Fruit fly (Drosophila melanogaster) whole organism, embryonic: Measurements from ENCODE around the gene numb.

Experiments
- Abd-B ChIP-seq: fragments of 200-800 bp; sonication (Bioruptor generic); optimal IDR thresholded peaks from 2 replicates; lab custom pipeline; 2018; ENCODE audit warnings: missing biosample characterization, mild to moderate bottlenecking, missing genetic modification characterization, moderate library complexity
- Antp ChIP-seq: fragments of 200-800 bp; sonication (Bioruptor generic); optimal IDR thresholded peaks from 3 replicates; lab custom pipeline; 2016; ENCODE audit warnings: missing biosample characterization, missing genetic modification characterization
- Blimp-1 ChIP-seq: fragments of 200-800 bp; sonication (Bioruptor generic); optimal IDR thresholded peaks from 3 replicates; lab custom pipeline; 2018; ENCODE audit warnings: missing biosample characterization, missing genetic modification characterization, mild to moderate bottlenecking, moderate library complexity, missing genetic modification reagents
- CG12071 ChIP-seq: fragments of 200-800 bp; sonication (Bioruptor generic); optimal IDR thresholded peaks from 3 replicates; lab custom pipeline; 2018; ENCODE audit warnings: missing biosample characterization, mild to moderate bottlenecking, missing genetic modification characterization
- CG12744 ChIP-seq: fragments of 200-800 bp; sonication (Bioruptor generic); optimal IDR thresholded peaks from 2 replicates; lab custom pipeline; 2016; ENCODE audit warnings: missing biosample characterization, missing genetic modification characterization
- CG13775 ChIP-seq: fragments of 200-800 bp; sonication (Bioruptor generic); optimal IDR thresholded peaks from 3 replicates; lab custom pipeline; 2017; ENCODE audit warnings: missing biosample characterization, mild to moderate bottlenecking, missing genetic modification characterization
- CG14710 ChIP-seq: fragments of 200-800 bp; sonication (Bioruptor generic); optimal IDR thresholded peaks from 3 replicates; lab custom pipeline; 2019; ENCODE audit warnings: missing biosample characterization, mild to moderate bottlenecking, missing genetic modification characterization, moderate library complexity
- CG14860 ChIP-seq: fragments of 200-800 bp; sonication (Bioruptor generic); IDR thresholded peaks from 3 replicates; pipeline ENCODE4 v1.3.6; 2022; ENCODE audit warnings: missing biosample characterization, missing genetic modification characterization; ENCODE audit not compliant: partially characterized antibody
- CG15479 ChIP-seq: fragments of 200-800 bp; sonication (Bioruptor generic); optimal IDR thresholded peaks from 3 replicates; lab custom pipeline; 2019; ENCODE audit warnings: missing biosample characterization, mild to moderate bottlenecking, missing genetic modification characterization, moderate library complexity
- CG15696 ChIP-seq: fragments of 200-800 bp; sonication (Bioruptor generic); optimal IDR thresholded peaks from 2 replicates; lab custom pipeline; 2019; ENCODE audit warnings: missing biosample characterization, mild to moderate bottlenecking, missing genetic modification characterization, moderate library complexity
- CG17612 ChIP-seq: fragments of 200-800 bp; sonication (Bioruptor generic); IDR thresholded peaks from 2 replicates; pipeline ENCODE4 v1.3.6; 2022; ENCODE audit warnings: missing biosample characterization, missing genetic modification characterization
- CG1792 ChIP-seq: fragments of 200-800 bp; sonication (Bioruptor generic); optimal IDR thresholded peaks from 2 replicates; lab custom pipeline; 2016; ENCODE audit warnings: missing biosample characterization, missing genetic modification characterization
- CG18619 ChIP-seq: fragments of 200-800 bp; sonication (Bioruptor generic); optimal IDR thresholded peaks from 3 replicates; lab custom pipeline; 2017; ENCODE audit warnings: missing biosample characterization, mild to moderate bottlenecking, missing genetic modification characterization
- CG30403 ChIP-seq: fragments of 200-800 bp; sonication (Bioruptor generic); optimal IDR thresholded peaks from 3 replicates; lab custom pipeline; 2016; ENCODE audit warnings: missing biosample characterization, missing genetic modification characterization
- CG5180 ChIP-seq: fragments of 200-800 bp; sonication (Bioruptor generic); optimal IDR thresholded peaks from 3 replicates; lab custom pipeline; 2017; ENCODE audit warnings: missing biosample characterization, missing genetic modification characterization, mild to moderate bottlenecking, moderate library complexity, missing genetic modification reagents
- CG5953 ChIP-seq: fragments of 200-800 bp; sonication (Bioruptor generic); IDR thresholded peaks from 2 replicates; pipeline ENCODE4 v1.3.6; 2022; ENCODE audit warnings: missing biosample characterization, missing genetic modification characterization
- CG6175 ChIP-seq: fragments of 200-800 bp; sonication (Bioruptor generic); IDR thresholded peaks from 3 replicates; pipeline ENCODE4 v1.3.6; 2022; ENCODE audit warnings: missing biosample characterization, missing genetic modification characterization
- CG6854 ChIP-seq: fragments of 200-800 bp; sonication (Bioruptor generic); optimal IDR thresholded peaks from 3 replicates; lab custom pipeline; 2017; ENCODE audit warnings: missing biosample characterization, mild to moderate bottlenecking, missing genetic modification characterization
- CG9817 ChIP-seq: fragments of 200-800 bp; sonication (Bioruptor generic); optimal IDR thresholded peaks from 2 replicates; lab custom pipeline; 2018; ENCODE audit warnings: missing biosample characterization, mild to moderate bottlenecking, missing genetic modification characterization, moderate library complexity
- CG9932 ChIP-seq: fragments of 200-800 bp; sonication (Bioruptor generic); IDR thresholded peaks from 2 replicates; pipeline ENCODE4 v1.3.6; 2022; ENCODE audit warnings: missing biosample characterization, missing genetic modification characterization
- CrebB ChIP-seq: fragments of 200-800 bp; sonication (Bioruptor generic); optimal IDR thresholded peaks from 3 replicates; lab custom pipeline; 2018; ENCODE audit warnings: missing biosample characterization, mild to moderate bottlenecking, missing genetic modification characterization
- Deaf1 ChIP-seq: fragments of 200-800 bp; optimal IDR thresholded peaks from 3 replicates; lab custom pipeline; 2019; ENCODE audit warnings: missing biosample characterization, mild to moderate bottlenecking, missing genetic modification characterization, moderate library complexity
- Dip3 ChIP-seq: fragments of 200-800 bp; sonication (Bioruptor generic); optimal IDR thresholded peaks from 3 replicates; lab custom pipeline; 2016; ENCODE audit warnings: missing biosample characterization, missing genetic modification characterization
- Drgx ChIP-seq: fragments of 200-800 bp; sonication (Bioruptor generic); IDR thresholded peaks from 2 replicates; pipeline ENCODE4 v1.3.6; 2022; ENCODE audit warnings: missing biosample characterization, missing genetic modification characterization
- ERR ChIP-seq: fragments of 200-800 bp; sonication (Bioruptor generic); optimal IDR thresholded peaks from 2 replicates; lab custom pipeline; 2016; ENCODE audit warnings: missing biosample characterization, missing genetic modification characterization
- Eip74EF ChIP-seq, 2 experiments: fragments of 200-800 bp in 1 of 2; fragments of >200 bp in 1 of 2; sonication (Bioruptor generic) in 1 of 2; optimal IDR thresholded peaks; 2 replicates each; lab custom pipeline; 2017 to 2019; ENCODE audit warnings: missing biosample characterization in 2 of 2, missing genetic modification characterization in 2 of 2, mild to moderate bottlenecking in 1 of 2, moderate library complexity in 1 of 2
- HHEX ChIP-seq: fragments of 200-800 bp; sonication (Bioruptor generic); optimal IDR thresholded peaks from 3 replicates; lab custom pipeline; 2017; ENCODE audit warnings: missing biosample characterization, mild to moderate bottlenecking, missing genetic modification characterization, missing genetic modification reagents
- Hey ChIP-seq: fragments of 200-800 bp; sonication (Bioruptor generic); optimal IDR thresholded peaks from 3 replicates; lab custom pipeline; 2018; ENCODE audit warnings: missing biosample characterization, mild to moderate bottlenecking, missing genetic modification characterization
- Hmr ChIP-seq: fragments of 200-800 bp; sonication (Bioruptor generic); optimal IDR thresholded peaks from 3 replicates; lab custom pipeline; 2017; ENCODE audit warnings: mild to moderate bottlenecking, missing biosample characterization, missing genetic modification reagents, missing genetic modification characterization
- Ptx1 ChIP-seq: fragments of 200-800 bp; sonication (Bioruptor generic); IDR thresholded peaks from 2 replicates; pipeline ENCODE4 v1.3.6; 2022; ENCODE audit warnings: missing biosample characterization, missing genetic modification characterization
- Tbp ChIP-seq: fragments of >200 bp; optimal IDR thresholded peaks from 2 replicates; lab custom pipeline; 2018; ENCODE audit warnings: missing biosample characterization, missing genetic modification characterization
- Usf ChIP-seq: fragments of 200-800 bp; sonication (Bioruptor generic); optimal IDR thresholded peaks from 2 replicates; lab custom pipeline; 2017; ENCODE audit warnings: missing genotype, missing biosample characterization, missing genetic modification characterization
- ac ChIP-seq: fragments of 200-800 bp; sonication (Bioruptor generic); optimal IDR thresholded peaks from 3 replicates; lab custom pipeline; 2017; ENCODE audit warnings: missing biosample characterization, mild to moderate bottlenecking, missing genetic modification characterization
- ara ChIP-seq: fragments of 200-800 bp; sonication (Bioruptor generic); IDR thresholded peaks from 2 replicates; pipeline ENCODE4 v1.3.6; 2022; ENCODE audit warnings: missing biosample characterization, missing genetic modification characterization
- az2 ChIP-seq: fragments of 200-800 bp; sonication (Bioruptor generic); optimal IDR thresholded peaks from 3 replicates; lab custom pipeline; 2016; ENCODE audit warnings: missing biosample characterization, missing genetic modification characterization
- bsh ChIP-seq, 2 experiments: fragments of 200-800 bp; sonication (Bioruptor generic); optimal IDR thresholded peaks; 2 replicates each; lab custom pipeline; 2017 to 2018; ENCODE audit warnings: mild to moderate bottlenecking in 2 of 2, missing biosample characterization in 2 of 2, missing genetic modification characterization in 2 of 2, moderate library complexity in 1 of 2
- cwo ChIP-seq: fragments of 200-800 bp; sonication (Bioruptor generic); optimal IDR thresholded peaks from 3 replicates; lab custom pipeline; 2017; ENCODE audit warnings: missing biosample characterization, missing genetic modification characterization, mild to moderate bottlenecking, moderate library complexity, missing genetic modification reagents
- dimm ChIP-seq: fragments of 200-800 bp; sonication (Bioruptor generic); IDR thresholded peaks from 2 replicates; pipeline ENCODE4 v1.3.6; 2022; ENCODE audit warnings: missing biosample characterization, missing genetic modification characterization
- esg ChIP-seq: fragments of 200-800 bp; sonication (Bioruptor generic); conservative IDR thresholded peaks from 2 replicates; pipeline ENCODE4 v1.3.6; 2022; ENCODE audit warnings: missing biosample characterization, missing genetic modification characterization
- fd102C ChIP-seq: fragments of 200-800 bp; sonication (Bioruptor generic); optimal IDR thresholded peaks from 2 replicates; lab custom pipeline; 2018; ENCODE audit warnings: missing biosample characterization, mild to moderate bottlenecking, missing genetic modification characterization, moderate library complexity
- gem ChIP-seq: fragments of 200-800 bp; sonication (Bioruptor generic); optimal IDR thresholded peaks from 2 replicates; lab custom pipeline; 2019; ENCODE audit warnings: missing biosample characterization, mild to moderate bottlenecking, missing genetic modification characterization, moderate library complexity
- h ChIP-seq: fragments of >200 bp; optimal IDR thresholded peaks from 2 replicates; lab custom pipeline; 2017
- lilli ChIP-seq: fragments of 200-800 bp; sonication (Bioruptor generic); optimal IDR thresholded peaks from 3 replicates; lab custom pipeline; 2016; ENCODE audit warnings: missing biosample characterization, missing genetic modification characterization
- salm ChIP-seq: fragments of 200-800 bp; sonication (Bioruptor generic); optimal IDR thresholded peaks from 2 replicates; lab custom pipeline; 2018; ENCODE audit warnings: missing biosample characterization, mild to moderate bottlenecking, missing genetic modification characterization
- sens ChIP-seq: fragments of 200-800 bp; sonication (Bioruptor generic); peaks from one replicate; lab custom pipeline; 2016; ENCODE audit warnings: missing biosample characterization, missing genetic modification characterization
- slp2 ChIP-seq: fragments of 200-800 bp; sonication (Bioruptor generic); optimal IDR thresholded peaks from 2 replicates; lab custom pipeline; 2016; ENCODE audit warnings: missing biosample characterization, missing genetic modification characterization
- tin ChIP-seq: fragments of 200-800 bp; sonication (Bioruptor generic); optimal IDR thresholded peaks from 3 replicates; lab custom pipeline; 2016; ENCODE audit warnings: missing biosample characterization, missing genetic modification characterization
- tio ChIP-seq: fragments of 200-800 bp; sonication (Bioruptor generic); optimal IDR thresholded peaks from 2 replicates; lab custom pipeline; 2017; ENCODE audit warnings: missing biosample characterization, missing genetic modification characterization, inconsistent platforms
- vvl ChIP-seq: fragments of 200-800 bp; sonication (Bioruptor generic); IDR thresholded peaks from 2 replicates; pipeline ENCODE4 v1.3.6; 2022; ENCODE audit warnings: missing biosample characterization, missing genetic modification characterization

The numb gene

DNA sequence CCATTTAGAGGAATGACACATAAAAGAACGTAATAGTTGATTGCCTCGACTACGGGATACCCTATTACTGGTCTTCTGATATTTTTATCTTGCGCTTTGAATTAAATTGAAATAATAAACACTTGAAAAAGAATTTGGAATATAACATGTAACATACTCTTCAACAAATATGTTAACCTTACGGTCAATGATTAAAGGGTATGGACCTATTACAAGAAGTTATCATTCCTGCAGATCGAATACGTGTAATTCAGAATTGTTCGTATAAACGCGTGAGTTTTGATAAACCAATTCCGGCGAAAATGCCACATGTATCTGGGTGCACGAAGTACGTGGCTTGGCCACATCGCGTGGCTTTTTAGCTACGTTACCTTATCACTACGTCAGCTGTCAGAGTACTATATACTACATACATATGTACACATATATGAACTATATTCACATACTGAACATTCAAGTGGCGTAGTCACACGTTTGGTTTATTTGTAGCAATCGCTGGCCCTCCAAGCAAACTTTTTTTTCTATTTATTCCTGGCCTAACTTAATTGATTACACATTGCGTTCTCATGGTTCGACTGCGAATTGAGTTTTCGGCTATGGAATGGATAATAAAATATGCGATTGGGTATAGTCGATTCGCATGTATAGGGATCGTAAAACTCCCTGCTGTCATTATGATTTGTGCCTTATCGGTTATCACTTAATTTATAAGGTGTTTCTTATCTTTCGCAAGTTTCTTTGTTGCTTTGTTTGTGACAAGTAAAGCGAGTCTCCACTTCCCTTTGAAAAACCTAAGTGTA lies 61.1 kb downstream of the numb start (continued):
- TF ChIP-seq Abd-B (GFP tag; lab: Kevin White, UChicago) (peak; percentile 54), CG30403 (GFP tag; lab: Kevin White, UChicago) (peak; percentile 56), CG5180 (peak; percentile 19), CG15696 (tag; lab: Kevin White, UChicago) (peak; percentile 30), ac (no peak), CG9932 (GFP tag; lab: Robert Waterston, UW) (peak; percentile 33; the same call in 1 of the 2 replicates), Eip74EF (GFP tag; optimal IDR thresholded peaks at IDR 0.05; lab: Kevin White, UChicago) (peak in 1 of 2 experiments; percentile 60), Deaf1 (peak; percentile 44), CG12071 (GFP tag; lab: Kevin White, UChicago) (peak; percentile 43), CG9817 (tag; lab: Kevin White, UChicago) (peak; percentile 17), CrebB (tag; lab: Kevin White, UChicago) (peak; percentile 34), CG15479 (no peak), slp2 (GFP tag; lab: Kevin White, UChicago) (peak; percentile 34), vvl (peak; percentile 84), CG6175 (GFP tag; lab: Robert Waterston, UW) (peak; percentile 15; the same call in 1 of the 3 replicates), dimm (GFP tag; lab: Robert Waterston, UW) (no peak), salm (no peak), h (lab: Kevin White, UChicago) (no peak), Hey (peak; percentile 50), CG6854 (GFP tag; lab: Kevin White, UChicago) (no peak), HHEX (GFP tag; lab: Kevin White, UChicago) (peak; percentile 51), lilli (GFP tag; lab: Kevin White, UChicago) (peak; percentile 71), tin (GFP tag; lab: Kevin White, UChicago) (peak; percentile 46), az2 (GFP tag; lab: Kevin White, UChicago) (peak; percentile 57), gem (tag; lab: Kevin White, UChicago) (peak; percentile 76), Drgx (peak; percentile 43), CG18619 (GFP tag; lab: Kevin White, UChicago) (peak; percentile 38), CG17612 (GFP tag; lab: Robert Waterston, UW) (0 out of 2 replicates have a peak, but pooled peaks have one; percentile 6), Blimp-1 (peak; percentile 68), ara (peak; percentile 73), CG13775 (GFP tag; lab: Kevin White, UChicago) (peak; percentile 26), Usf (GFP tag; lab: Kevin White, UChicago) (no peak), Hmr (GFP tag; lab: Kevin White, UChicago) (peak; percentile 40), sens (peak; percentile 93), fd102C (no peak), Tbp (GFP tag; lab: Kevin White, UChicago) (no peak), CG12744 (peak; percentile 32), CG1792 (GFP tag; lab: Kevin White, UChicago) (peak; percentile 31), CG14710 (tag; lab: Kevin White, UChicago) (peak; percentile 47), tio (GFP tag; lab: Kevin White, UChicago) (peak; percentile 50), Ptx1 (GFP tag; lab: Robert Waterston, UW) (peak; percentile 73), Antp (peak; percentile 3), ERR (peak; percentile 56), CG5953 (GFP tag; lab: Robert Waterston, UW) (no peak), Dip3 (GFP tag; lab: Kevin White, UChicago) (peak; percentile 72), esg (GFP tag; lab: Robert Waterston, UW) (0 out of 2 replicates have a peak, but pooled peaks have one; percentile 34), CG14860 (GFP tag; lab: Robert Waterston, UW) (no peak), cwo (GFP tag; lab: Kevin White, UChicago) (peak; percentile 88), bsh (GFP tag; optimal IDR thresholded peaks at IDR 0.05; lab: Kevin White, UChicago) (peak in 1 of 2 experiments; percentile 63)
- TF ChIP-seq, all 482 proteins: peak for 269
